Worm (Caenorhabditis elegans) whole organism, mixed stage, embryonic: Measurements from ENCODE around the gene C28C12.1.

Experiments used
- blmp-1 ChIP-seq: fragments of 150-350 bp; optimal IDR thresholded peaks from 2 replicates; lab custom pipeline; 2014; ENCODE audit warnings: missing biosample characterization, missing genetic modification characterization
- elt-3 ChIP-seq: fragments of 150-350 bp; optimal IDR thresholded peaks from 2 replicates; lab custom pipeline; 2014; ENCODE audit warnings: missing biosample characterization, missing genetic modification characterization
- lin-13 ChIP-seq: fragments of 150-350 bp; optimal IDR thresholded peaks from 2 replicates; lab custom pipeline; 2014; ENCODE audit warnings: missing biosample characterization, missing genetic modification characterization
- mep-1 ChIP-seq: fragments of 150-350 bp; optimal IDR thresholded peaks from 2 replicates; lab custom pipeline; 2017; ENCODE audit warnings: missing biosample characterization, missing genetic modification reagents, missing genetic modification characterization, inconsistent platforms
- nhr-12 ChIP-seq: fragments of 150-350 bp; optimal IDR thresholded peaks from 2 replicates; lab custom pipeline; 2014; ENCODE audit warnings: missing biosample characterization, missing genetic modification characterization
- nhr-2 ChIP-seq: fragments of 150-350 bp; optimal IDR thresholded peaks from 2 replicates; lab custom pipeline; 2014; ENCODE audit warnings: missing biosample characterization, missing genetic modification characterization
- nhr-237 ChIP-seq: fragments of 150-350 bp; optimal IDR thresholded peaks from 2 replicates; lab custom pipeline; 2014; ENCODE audit warnings: missing biosample characterization, missing genetic modification characterization
- nhr-28 ChIP-seq: fragments of 150-350 bp; optimal IDR thresholded peaks from 2 replicates; lab custom pipeline; 2014; ENCODE audit warnings: missing biosample characterization, missing genetic modification characterization
- nhr-76 ChIP-seq: sonication (generic microtip); optimal IDR thresholded peaks from 2 replicates; lab custom pipeline; 2017; ENCODE audit warnings: missing biosample characterization, missing genetic modification characterization
- pha-4 ChIP-seq: fragments of 150-350 bp; optimal IDR thresholded peaks from 2 replicates; lab custom pipeline; 2018; ENCODE audit warnings: missing biosample characterization, missing genetic modification reagents, missing genetic modification characterization
- snpc-4 ChIP-seq: fragments of 150-350 bp; optimal IDR thresholded peaks from 2 replicates; lab custom pipeline; 2014; ENCODE audit warnings: missing biosample characterization, missing genetic modification characterization
- unc-39 ChIP-seq: fragments of 150-350 bp; optimal IDR thresholded peaks from 2 replicates; lab custom pipeline; 2014; ENCODE audit warnings: missing biosample characterization, missing genetic modification characterization
- unc-62 ChIP-seq: fragments of 150-350 bp; optimal IDR thresholded peaks from 2 replicates; lab custom pipeline; 2014; ENCODE audit warnings: missing biosample characterization, missing genetic modification reagents, missing genetic modification characterization
- ztf-11 ChIP-seq: fragments of 150-350 bp; optimal IDR thresholded peaks from 2 replicates; lab custom pipeline; 2014; ENCODE audit warnings: missing biosample characterization, missing genetic modification characterization

- TF ChIP-seq snpc-4 (tag; lab: Kevin White, UChicago) (no peak), blmp-1 (tag; lab: Kevin White, UChicago) (no peak), nhr-237 (tag; lab: Kevin White, UChicago) (no peak), pha-4 (tag; lab: Kevin White, UChicago) (no peak), unc-62 (GFP tag; lab: Kevin White, UChicago) (no peak), nhr-76 (tag; lab: Kevin White, UChicago) (no peak), mep-1 (tag; lab: Kevin White, UChicago) (no peak), unc-39 (no peak), nhr-12 (tag; lab: Kevin White, UChicago) (no peak), nhr-28 (no peak), nhr-2 (no peak), ztf-11 (no peak), lin-13 (tag; lab: Kevin White, UChicago) (no peak), elt-3 (tag; lab: Kevin White, UChicago) (no peak)
Measured at ce11 chrIV:8514546-8514945, 13.1 kb downstream of the C28C12.1 start.
